Worm (Caenorhabditis elegans) whole organism, L4 larva: ENCODE results near the gene set-5.

Experiments used
- F44E2.7 ChIP-seq: fragments of 200-800 bp; sonication (Bioruptor generic); IDR thresholded peaks from 2 replicates; pipeline ENCODE4 v2.1.2; 2022; ENCODE audit warnings: missing genetic modification characterization, missing compliant biosample characterization
- T20F7.1 ChIP-seq: fragments of 200-800 bp; sonication (Bioruptor generic); optimal IDR thresholded peaks from 2 replicates; lab custom pipeline; 2018; ENCODE audit warnings: mild to moderate bottlenecking, missing genetic modification characterization, missing compliant biosample characterization
- ZK337.2 ChIP-seq: fragments of 200-800 bp; sonication (Bioruptor generic); IDR thresholded peaks from 2 replicates; pipeline ENCODE4 v1.3.6; 2022; ENCODE audit warnings: missing genetic modification reagents, missing genetic modification characterization, missing compliant biosample characterization
- aha-1 ChIP-seq: fragments of 150-350 bp; peaks from one replicate; lab custom pipeline; 2014; ENCODE audit warnings: missing biosample characterization, missing genetic modification characterization
- ama-1 ChIP-seq: fragments of 150-350 bp; optimal IDR thresholded peaks from 2 replicates; lab custom pipeline; 2014; ENCODE audit warnings: inconsistent platforms, mixed read lengths
- attf-4 ChIP-seq: sonication (generic microtip); optimal IDR thresholded peaks from 3 replicates; lab custom pipeline; 2017; ENCODE audit warnings: missing biosample characterization, missing genetic modification characterization
- ceh-20 ChIP-seq: fragments of 200-800 bp; sonication (Bioruptor generic); IDR thresholded peaks from 2 replicates; pipeline ENCODE4 v1.3.6; 2022; ENCODE audit warnings: missing genetic modification reagents, missing genetic modification characterization, missing compliant biosample characterization
- ceh-62 ChIP-seq: sonication (generic microtip); optimal IDR thresholded peaks from 2 replicates; lab custom pipeline; 2017; ENCODE audit warnings: missing biosample characterization, missing genetic modification characterization
- ces-1 ChIP-seq: fragments of 150-350 bp; sonication (generic microtip); optimal IDR thresholded peaks from 4 replicates; lab custom pipeline; 2014; ENCODE audit warnings: missing biosample characterization, missing genetic modification reagents, missing genetic modification characterization
- ctbp-1 ChIP-seq: fragments of 200-800 bp; sonication (Bioruptor generic); IDR thresholded peaks from 2 replicates; pipeline ENCODE4 v1.3.6; 2022; ENCODE audit warnings: missing genetic modification reagents, missing genetic modification characterization, missing compliant biosample characterization
- daf-12 ChIP-seq: fragments of 150-350 bp; optimal IDR thresholded peaks from 2 replicates; lab custom pipeline; 2014; ENCODE audit warnings: missing biosample characterization, missing genetic modification reagents, missing genetic modification characterization
- daf-16 ChIP-seq, 3 experiments: sonication (generic microtip); optimal IDR thresholded peaks; 2 replicates each; lab custom pipeline; 2016 to 2017; ENCODE audit warnings: missing genetic modification characterization in 3 of 3, missing genetic modification reagents in 3 of 3, mild to moderate bottlenecking in 2 of 3, missing compliant biosample characterization in 2 of 3, missing biosample characterization in 1 of 3, moderate library complexity in 1 of 3
- daf-19 ChIP-seq: fragments of 200-800 bp; sonication (Bioruptor generic); conservative IDR thresholded peaks from 2 replicates; pipeline ENCODE4 v1.3.6; 2022; ENCODE audit warnings: missing genetic modification characterization, missing compliant biosample characterization
- dmd-6 ChIP-seq: fragments of 200-800 bp; sonication (Bioruptor generic); IDR thresholded peaks from 2 replicates; pipeline ENCODE4 v1.3.6; 2022; ENCODE audit warnings: missing genetic modification reagents, missing genetic modification characterization, missing compliant biosample characterization
- dmd-8 ChIP-seq: fragments of 200-800 bp; sonication (Bioruptor generic); IDR thresholded peaks from 2 replicates; pipeline ENCODE4 v1.3.6; 2022; ENCODE audit warnings: missing genetic modification characterization, missing compliant biosample characterization
- dmd-9 ChIP-seq: fragments of 200-800 bp; sonication (Bioruptor generic); IDR thresholded peaks from 2 replicates; pipeline ENCODE4 v1.3.6; 2022; ENCODE audit warnings: missing genetic modification reagents, missing genetic modification characterization, missing compliant biosample characterization
- dve-1 ChIP-seq: sonication (generic microtip); optimal IDR thresholded peaks from 2 replicates; lab custom pipeline; 2017; ENCODE audit warnings: antibody characterized with exemption, mild to moderate bottlenecking, missing genetic modification characterization, missing compliant biosample characterization; ENCODE audit not compliant: insufficient read depth
- fos-1 ChIP-seq: fragments of 150-350 bp; optimal IDR thresholded peaks from 2 replicates; lab custom pipeline; 2014; ENCODE audit warnings: missing biosample characterization, missing genetic modification characterization
- gei-8 ChIP-seq: fragments of 200-800 bp; sonication (Bioruptor generic); optimal IDR thresholded peaks from 2 replicates; lab custom pipeline; 2018; ENCODE audit warnings: mild to moderate bottlenecking, missing genetic modification characterization, missing compliant biosample characterization
- hlh-11 ChIP-seq: fragments of 200-800 bp; sonication (Bioruptor generic); optimal IDR thresholded peaks from 2 replicates; lab custom pipeline; 2018; ENCODE audit warnings: mild to moderate bottlenecking, missing genetic modification characterization, missing compliant biosample characterization
- hlh-30 ChIP-seq: sonication (generic microtip); optimal IDR thresholded peaks from 2 replicates; lab custom pipeline; 2017; ENCODE audit warnings: antibody characterized with exemption, mild to moderate bottlenecking, missing genetic modification characterization, missing compliant biosample characterization; ENCODE audit not compliant: insufficient read depth
- hmg-1.1 ChIP-seq: fragments of 200-800 bp; sonication (Bioruptor generic); IDR thresholded peaks from 2 replicates; pipeline ENCODE4 v1.3.6; 2022; ENCODE audit warnings: missing genetic modification reagents, missing genetic modification characterization, missing compliant biosample characterization
- lim-7 ChIP-seq: fragments of 200-800 bp; sonication (Bioruptor generic); IDR thresholded peaks from 2 replicates; pipeline ENCODE4 v1.3.6; 2022; ENCODE audit warnings: missing genetic modification characterization, missing compliant biosample characterization
- lin-1 ChIP-seq: fragments of 200-800 bp; sonication (Bioruptor generic); IDR thresholded peaks from 2 replicates; pipeline ENCODE4 v1.3.6; 2022; ENCODE audit warnings: missing genetic modification reagents, missing genetic modification characterization, missing compliant biosample characterization
- lin-13 ChIP-seq: fragments of 150-350 bp; optimal IDR thresholded peaks from 2 replicates; lab custom pipeline; 2014; ENCODE audit warnings: missing biosample characterization, missing genetic modification reagents, missing genetic modification characterization
- lin-38 ChIP-seq: fragments of 200-800 bp; sonication (Bioruptor generic); IDR thresholded peaks from 2 replicates; pipeline ENCODE4 v1.3.6; 2022; ENCODE audit warnings: missing genetic modification reagents, missing genetic modification characterization, missing compliant biosample characterization
- madf-5 ChIP-seq, 2 experiments: fragments of 200-800 bp; sonication (Bioruptor generic); IDR thresholded peaks; 2 replicates each; pipeline ENCODE4 v1.3.6; 2022; ENCODE audit warnings: missing compliant biosample characterization in 2 of 2, missing genetic modification characterization in 2 of 2
- madf-9 ChIP-seq: fragments of 200-800 bp; sonication (Bioruptor generic); conservative IDR thresholded peaks from 2 replicates; pipeline ENCODE4 v1.3.6; 2022; ENCODE audit warnings: missing genetic modification reagents, missing genetic modification characterization, missing compliant biosample characterization
- mep-1 ChIP-seq: fragments of 150-350 bp; sonication (generic microtip); optimal IDR thresholded peaks from 3 replicates; lab custom pipeline; 2014; ENCODE audit warnings: missing biosample characterization, missing genetic modification characterization
- nhr-28 ChIP-seq: fragments of 150-350 bp; optimal IDR thresholded peaks from 2 replicates; lab custom pipeline; 2014; ENCODE audit warnings: missing biosample characterization, missing genetic modification characterization
- nhr-6 ChIP-seq: fragments of 150-350 bp; optimal IDR thresholded peaks from 2 replicates; lab custom pipeline; 2014; ENCODE audit warnings: missing biosample characterization, missing genetic modification characterization
- nhr-77 ChIP-seq: fragments of 150-350 bp; optimal IDR thresholded peaks from 2 replicates; lab custom pipeline; 2014; ENCODE audit warnings: missing biosample characterization, missing genetic modification characterization
- pha-4 ChIP-seq, 2 experiments: fragments of 150-350 bp in 1 of 2; fragments of 200-800 bp in 1 of 2; sonication (Bioruptor generic) in 1 of 2; IDR thresholded peaks in 1 of 2; optimal IDR thresholded peaks in 1 of 2; 2 replicates each; pipeline versions ENCODE4 v1.3.6 to Lab custom; 2014 to 2022; ENCODE audit warnings: missing genetic modification characterization in 2 of 2, missing genetic modification reagents in 2 of 2, missing biosample characterization in 1 of 2, missing compliant biosample characterization in 1 of 2
- pqm-1 ChIP-seq: sonication (generic microtip); optimal IDR thresholded peaks from 2 replicates; lab custom pipeline; 2017; ENCODE audit warnings: missing biosample characterization, missing genetic modification characterization
- saeg-2 ChIP-seq: fragments of 200-800 bp; sonication (Bioruptor generic); IDR thresholded peaks from 2 replicates; pipeline ENCODE4 v1.3.6; 2022; ENCODE audit warnings: missing genetic modification reagents, missing genetic modification characterization, missing compliant biosample characterization
- sdz-12 ChIP-seq: fragments of 200-800 bp; sonication (Bioruptor generic); optimal IDR thresholded peaks from 2 replicates; lab custom pipeline; 2018; ENCODE audit warnings: mild to moderate bottlenecking, missing genetic modification characterization, missing compliant biosample characterization
- set-16 ChIP-seq: fragments of 200-800 bp; sonication (Bioruptor generic); IDR thresholded peaks from 2 replicates; pipeline ENCODE4 v1.3.6; 2022; ENCODE audit warnings: missing genetic modification reagents, missing genetic modification characterization, missing compliant biosample characterization
- skn-1 ChIP-seq: fragments of 150-350 bp; optimal IDR thresholded peaks from 2 replicates; lab custom pipeline; 2014; ENCODE audit warnings: missing biosample characterization, missing genetic modification characterization
- snpc-1.2 ChIP-seq: fragments of 200-800 bp; sonication (Bioruptor generic); IDR thresholded peaks from 2 replicates; pipeline ENCODE4 v1.3.6; 2022; ENCODE audit warnings: missing genetic modification reagents, missing genetic modification characterization, missing compliant biosample characterization
- spr-3 ChIP-seq: fragments of 200-800 bp; sonication (Bioruptor generic); optimal IDR thresholded peaks from 2 replicates; lab custom pipeline; 2018; ENCODE audit warnings: mild to moderate bottlenecking, missing genetic modification characterization, missing compliant biosample characterization
- unc-130 ChIP-seq: sonication (generic microtip); optimal IDR thresholded peaks from 2 replicates; lab custom pipeline; 2016; ENCODE audit warnings: missing genetic modification reagents, missing genetic modification characterization, missing compliant biosample characterization
- zag-1 ChIP-seq: fragments of 150-350 bp; optimal IDR thresholded peaks from 2 replicates; lab custom pipeline; 2014; ENCODE audit warnings: missing biosample characterization, missing genetic modification characterization
- zfp-2 ChIP-seq: sonication (generic microtip); optimal IDR thresholded peaks from 2 replicates; lab custom pipeline; 2016; ENCODE audit warnings: mild to moderate bottlenecking, missing genetic modification characterization, missing compliant biosample characterization
- zfp-3 ChIP-seq: fragments of 200-800 bp; sonication (Bioruptor generic); conservative IDR thresholded peaks from 2 replicates; pipeline ENCODE4 v1.3.6; 2022; ENCODE audit warnings: missing genetic modification reagents, missing genetic modification characterization, missing compliant biosample characterization

Gene set-5

ce11 chrV:14687106-14687964 is 11.4 kb upstream of the set-5 start (continued):
- TF ChIP-seq lin-38 (GFP tag; lab: Robert Waterston, UW), result 0 out of 2 replicates have a peak, but pooled peaks have one; percentile 4
- no peak for TF ChIP-seq zfp-2 (tag; lab: Kevin White, UChicago)
- TF ChIP-seq dmd-6, result 0 out of 2 replicates have a peak, but pooled peaks have one; percentile 8
- peak; percentile 88 for TF ChIP-seq aha-1
- TF ChIP-seq zfp-3, result 0 out of 2 replicates have a peak, but pooled peaks have one; percentile 18
- TF ChIP-seq nhr-6, result no peak
- peak; percentile 40 for TF ChIP-seq pha-4 (GFP tag; IDR thresholded peaks at IDR 0.05; lab: Robert Waterston, UW)
- no peak for TF ChIP-seq pha-4 (tag; optimal IDR thresholded peaks at IDR 0.05; lab: Kevin White, UChicago)
- no peak for TF ChIP-seq spr-3 (GFP tag; lab: Kevin White, UChicago)
- TF ChIP-seq set-16 (GFP tag; lab: Robert Waterston, UW), result no peak; the same call in 1 of the 2 replicates
- TF ChIP-seq ctbp-1 (GFP tag; lab: Robert Waterston, UW), result 0 out of 2 replicates have a peak, but pooled peaks have one; percentile 14
- TF ChIP-seq hmg-1.1, result no peak
- no peak for TF ChIP-seq T20F7.1 (GFP tag; lab: Kevin White, UChicago)
- peak; percentile 53 for TF ChIP-seq lim-7
- no peak for TF ChIP-seq daf-16 (GFP tag; optimal IDR thresholded peaks at IDR 0.05; lab: Kevin White, UChicago)
- TF ChIP-seq daf-16 (tag; optimal IDR thresholded peaks at IDR 0.05; lab: Kevin White, UChicago), result peak; percentile 18
- TF ChIP-seq dmd-9, result no peak
- peak; percentile 25; the same call in 1 of the 2 replicates for TF ChIP-seq daf-19 (GFP tag; lab: Robert Waterston, UW)
- TF ChIP-seq dve-1 (tag; lab: Kevin White, UChicago), result peak; percentile 24
- no peak for TF ChIP-seq ceh-20 (GFP tag; lab: Robert Waterston, UW)
- TF ChIP-seq gei-8 (GFP tag; lab: Kevin White, UChicago), result peak; percentile 34
- TF ChIP-seq snpc-1.2, result peak; percentile 25; the same call in 1 of the 2 replicates
- TF ChIP-seq ZK337.2 (GFP tag; lab: Robert Waterston, UW), result no peak
- TF ChIP-seq F44E2.7, result no peak
- peak; percentile 71 for TF ChIP-seq ama-1 (lab: Kevin White, UChicago)
- TF ChIP-seq pqm-1 (tag; lab: Kevin White, UChicago), result no peak
- no peak for TF ChIP-seq daf-12 (tag; lab: Kevin White, UChicago)
- TF ChIP-seq lin-13 (GFP tag; lab: Kevin White, UChicago), result peak; percentile 84
- TF ChIP-seq skn-1 (tag; lab: Kevin White, UChicago), result no peak

- TF ChIP-seq zfp-3 (peak; percentile 92), madf-9 (GFP tag; lab: Robert Waterston, UW) (peak; percentile 2; the same call in 1 of the 2 replicates), dve-1 (tag; lab: Kevin White, UChicago) (peak; percentile 65), nhr-28 (tag; lab: Kevin White, UChicago) (no peak), dmd-8 (GFP tag; lab: Robert Waterston, UW) (no peak; the same call in 1 of the 2 replicates), daf-12 (tag; lab: Kevin White, UChicago) (no peak), fos-1 (tag; lab: Kevin White, UChicago) (no peak), mep-1 (tag; lab: Kevin White, UChicago) (peak; percentile 80), sdz-12 (GFP tag; lab: Kevin White, UChicago) (peak; percentile 13), hlh-11 (peak; percentile 58), madf-5 (GFP tag; IDR thresholded peaks at IDR 0.05; lab: Robert Waterston, UW) (no peak), nhr-77 (tag; lab: Kevin White, UChicago) (no peak), gei-8 (GFP tag; lab: Kevin White, UChicago) (no peak), pha-4 (GFP tag; IDR thresholded peaks at IDR 0.05; lab: Robert Waterston, UW) (peak; percentile 51), pha-4 (tag; optimal IDR thresholded peaks at IDR 0.05; lab: Kevin White, UChicago) (peak; percentile 67), ceh-62 (tag; lab: Kevin White, UChicago) (no peak), daf-19 (GFP tag; lab: Robert Waterston, UW) (no peak), zag-1 (tag; lab: Kevin White, UChicago) (no peak), hlh-30 (no peak), unc-130 (GFP tag; lab: Kevin White, UChicago) (no peak), lin-1 (GFP tag; lab: Robert Waterston, UW) (no peak), hmg-1.1 (peak; percentile 39), ces-1 (GFP tag; lab: Kevin White, UChicago) (no peak), attf-4 (tag; lab: Kevin White, UChicago) (no peak), saeg-2 (GFP tag; lab: Robert Waterston, UW) (no peak), lin-38 (GFP tag; lab: Robert Waterston, UW) (peak; percentile 72)
Measured at ce11 chrV:14688097-14688912, 10.5 kb upstream of the set-5 start, which contains the start of gene C47E8.11. C47E8.11 (plus strand) TSS chrV:14688616.
